Worm (Caenorhabditis elegans): Measurements from ENCODE around the gene W04E12.5.

The W04E12.5 gene

DNA sequence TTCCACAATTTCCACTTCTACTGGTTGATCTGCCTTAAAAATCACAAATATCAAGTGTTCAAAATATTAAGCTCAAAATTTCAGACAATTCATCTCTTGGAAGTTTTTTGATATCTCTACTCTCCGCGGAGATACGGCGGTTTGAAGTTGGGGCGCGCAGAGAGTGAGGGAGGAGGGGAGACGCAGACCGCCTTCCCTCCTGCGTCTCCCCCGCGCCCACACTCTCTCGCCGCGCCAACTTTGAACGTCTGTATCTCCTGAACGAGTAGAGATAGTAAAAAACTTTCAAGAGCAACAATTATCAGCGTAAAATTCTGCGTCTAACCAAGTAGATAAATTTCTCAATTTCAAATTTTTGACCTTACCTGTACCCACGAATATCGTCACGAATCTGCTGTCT is 18.0 kb upstream of the W04E12.5 start:
- TF ChIP-seq hmg-11 (tag; optimal IDR thresholded peaks at IDR 0.05) (no peak), elt-3 (tag; optimal IDR thresholded peaks at IDR 0.05) (no peak), egl-27 (tag; optimal IDR thresholded peaks at IDR 0.05) (no peak), elt-1 (tag; optimal IDR thresholded peaks at IDR 0.05) (no peak), pha-4 (tag; optimal IDR thresholded peaks at IDR 0.05) (no peak), skn-1 (tag; optimal IDR thresholded peaks at IDR 0.05) (no peak), eor-1 (tag; optimal IDR thresholded peaks at IDR 0.05) (no peak), nhr-77 (tag; optimal IDR thresholded peaks at IDR 0.05) (no peak), mdl-1 (tag; optimal IDR thresholded peaks at IDR 0.05) (no peak), ceh-82 (tag; optimal IDR thresholded peaks at IDR 0.05) (no peak), ZK546.5 (tag; optimal IDR thresholded peaks at IDR 0.05) (no peak), R02D3.7 (tag; optimal IDR thresholded peaks at IDR 0.05) (no peak), daf-12 (tag; optimal IDR thresholded peaks at IDR 0.05) (no peak), mml-1 (tag; optimal IDR thresholded peaks at IDR 0.05) (no peak), ceh-28 (tag; optimal IDR thresholded peaks at IDR 0.05) (no peak), nhr-43 (tag; optimal IDR thresholded peaks at IDR 0.05; ENCODE audit: poor library complexity, severe bottlenecking) (no peak), jun-1 (tag; optimal IDR thresholded peaks at IDR 0.05) (no peak), ztf-4 (tag; optimal IDR thresholded peaks at IDR 0.05) (no peak)

DNA sequence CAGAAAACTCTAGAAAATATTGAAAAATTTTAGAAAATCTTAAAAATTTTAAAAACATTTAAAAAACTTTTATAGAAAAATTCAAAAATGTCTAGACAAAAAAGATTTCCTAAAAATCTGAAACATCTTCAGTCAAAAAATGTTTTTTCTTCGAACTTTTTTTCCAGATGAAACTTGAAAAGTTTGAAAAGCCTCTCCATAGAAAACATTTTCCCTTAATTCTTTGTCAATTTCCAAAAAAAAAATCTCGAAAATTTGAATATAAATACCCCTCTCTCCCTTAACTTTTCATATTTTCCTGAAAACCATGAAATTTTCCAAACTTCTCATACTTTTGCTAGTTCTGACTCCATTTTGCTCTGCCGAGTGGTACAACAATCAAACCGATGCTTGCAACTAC is 17.2 kb upstream of the W04E12.5 start, which contains the start of gene Y116F11A.3:
Gene Y116F11A.3 (plus strand): TSS at position 301 of the 400 bp plus-strand sequence.
- TF ChIP-seq unc-39 (tag; optimal IDR thresholded peaks at IDR 0.05): no peak
- no peak for TF ChIP-seq lin-15B (tag; optimal IDR thresholded peaks at IDR 0.05)

DNA sequence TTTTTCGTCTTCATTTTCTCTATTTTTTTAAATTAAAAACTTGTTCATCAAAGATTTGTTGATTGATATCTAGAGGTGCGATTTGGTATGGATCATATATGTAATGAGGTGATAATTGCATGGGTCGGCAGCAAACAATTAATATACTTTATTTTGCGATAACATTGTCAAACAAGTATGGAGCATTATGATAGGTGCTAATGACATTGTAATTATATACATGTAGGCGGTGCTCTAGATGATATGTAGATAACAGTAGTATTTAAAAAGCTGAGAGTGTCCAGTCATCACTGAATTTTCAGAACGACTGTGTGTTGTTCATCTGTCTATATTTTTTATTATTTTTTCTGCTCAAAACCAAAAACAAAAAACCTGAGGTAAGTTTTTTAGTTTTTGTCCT is 15.7 kb upstream of the W04E12.5 start, which contains the start of gene Y116F11A.1:
Gene Y116F11A.1 (plus strand): TSS at position 301 of the 400 bp plus-strand sequence.
- TF ChIP-seq nhr-237 (tag; optimal IDR thresholded peaks at IDR 0.05): no peak
- TF ChIP-seq unc-39 (tag; optimal IDR thresholded peaks at IDR 0.05): no peak
- no peak for TF ChIP-seq zag-1 (tag; optimal IDR thresholded peaks at IDR 0.05)
- TF ChIP-seq nhr-67 (tag; optimal IDR thresholded peaks at IDR 0.05): no peak
- no peak for TF ChIP-seq fkh-10 (GFP tag; optimal IDR thresholded peaks at IDR 0.05)
- TF ChIP-seq eor-1 (tag; optimal IDR thresholded peaks at IDR 0.05): no peak
- no peak for TF ChIP-seq lin-15B (tag; optimal IDR thresholded peaks at IDR 0.05)
- TF ChIP-seq ama-1 (optimal IDR thresholded peaks at IDR 0.05): no peak
- no peak for TF ChIP-seq pha-4 (tag; optimal IDR thresholded peaks at IDR 0.05)

DNA sequence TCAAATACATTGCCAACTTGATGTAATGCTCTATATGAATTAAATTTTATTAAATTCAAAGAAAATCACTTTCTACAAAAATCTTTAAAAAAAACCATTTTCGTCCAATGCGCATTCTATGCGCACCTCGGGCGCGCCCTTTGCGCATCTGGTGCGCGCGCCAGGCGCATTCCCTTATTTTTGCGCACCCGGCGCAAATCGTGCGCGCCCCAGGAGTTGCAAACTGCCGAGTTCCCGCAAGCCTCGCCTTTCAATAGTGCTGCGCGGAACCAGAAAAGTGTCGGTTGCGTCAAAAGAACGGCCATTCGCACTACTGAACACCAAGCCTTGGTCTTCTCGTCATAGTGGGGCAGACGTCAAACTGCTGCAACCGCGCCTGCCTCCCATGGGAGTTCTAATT is 12.2 kb upstream of the W04E12.5 start:
- TF ChIP-seq nhr-76 (tag; optimal IDR thresholded peaks at IDR 0.05) (no peak), egl-27 (tag; optimal IDR thresholded peaks at IDR 0.05) (no peak), unc-39 (tag; optimal IDR thresholded peaks at IDR 0.05) (no peak), skn-1 (tag; optimal IDR thresholded peaks at IDR 0.05) (no peak), tbx-2 (tag; optimal IDR thresholded peaks at IDR 0.05) (no peak), snpc-4 (tag; optimal IDR thresholded peaks at IDR 0.05) (no peak), nhr-43 (tag; optimal IDR thresholded peaks at IDR 0.05; ENCODE audit: poor library complexity, severe bottlenecking) (no peak), eor-1 (tag; optimal IDR thresholded peaks at IDR 0.05) (no peak), nfya-1 (tag; optimal IDR thresholded peaks at IDR 0.05; ENCODE audit: insufficient read depth) (no peak), nhr-237 (tag; optimal IDR thresholded peaks at IDR 0.05) (no peak), nhr-28 (tag; optimal IDR thresholded peaks at IDR 0.05) (no peak), ztf-11 (tag; optimal IDR thresholded peaks at IDR 0.05) (no peak), ztf-4 (tag; optimal IDR thresholded peaks at IDR 0.05) (no peak), fkh-10 (GFP tag; optimal IDR thresholded peaks at IDR 0.05) (no peak)

DNA sequence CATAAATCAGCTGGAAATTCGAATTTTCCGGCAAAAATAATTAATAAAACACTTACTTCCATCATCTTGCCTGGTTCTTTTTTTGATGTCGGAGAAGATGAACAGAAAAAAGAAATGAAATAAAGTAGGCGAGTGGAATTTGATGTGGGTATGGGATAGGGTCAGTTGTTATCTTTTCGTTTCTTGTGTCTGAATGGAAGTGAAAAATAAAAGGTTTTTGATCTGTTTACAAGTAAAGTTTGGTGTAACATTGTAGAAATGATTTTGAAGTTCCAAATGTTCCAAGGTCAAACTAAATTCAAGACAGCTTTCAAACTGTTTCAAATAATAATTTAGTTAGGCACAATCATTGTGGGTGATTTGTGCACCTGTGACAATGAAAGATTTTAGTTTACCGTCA is 8.5 kb upstream of the W04E12.5 start, which contains the start of gene W04E12.7:
Gene W04E12.7 (minus strand): TSS at position 101 of the 400 bp plus-strand sequence.
- TF ChIP-seq nhr-43 (tag; optimal IDR thresholded peaks at IDR 0.05; ENCODE audit: poor library complexity, severe bottlenecking) (no peak), lsy-12 (tag; optimal IDR thresholded peaks at IDR 0.05) (no peak)

DNA sequence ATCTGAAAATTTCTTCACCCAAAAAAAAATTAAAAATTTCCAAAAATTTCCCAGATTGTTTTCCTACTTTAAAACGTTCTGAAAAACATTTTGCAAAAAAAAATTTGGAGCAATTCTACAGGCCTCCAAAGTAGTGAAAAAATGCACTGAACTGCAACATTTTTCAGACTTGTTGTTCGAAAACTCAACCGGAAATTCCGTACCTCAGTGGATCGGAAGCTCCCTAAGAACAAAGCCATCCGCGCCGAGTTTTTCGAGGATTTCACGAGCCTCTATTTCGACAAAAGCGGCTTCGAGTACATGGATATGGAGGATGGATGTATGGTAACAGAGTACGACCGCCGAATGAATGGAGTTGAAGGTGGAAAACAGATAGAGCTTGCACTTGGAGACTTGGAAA is 7.8 kb upstream of the W04E12.5 start, which contains the start of gene fbxa-131:
Gene fbxa-131 (plus strand): TSS at position 301 of the 400 bp plus-strand sequence.
- TF ChIP-seq ZK546.5 (tag; optimal IDR thresholded peaks at IDR 0.05) (no peak), pha-4 (tag; optimal IDR thresholded peaks at IDR 0.05) (no peak), zag-1 (tag; optimal IDR thresholded peaks at IDR 0.05) (no peak), fkh-10 (GFP tag; optimal IDR thresholded peaks at IDR 0.05) (no peak), ztf-11 (tag; optimal IDR thresholded peaks at IDR 0.05) (no peak), ceh-28 (tag; optimal IDR thresholded peaks at IDR 0.05) (no peak)

Measured in whole organism, L3 larva.